Worm (Caenorhabditis elegans) whole organism, midembryonic: ENCODE data around the gene C10E2.2.

Experiments
- T22C8.4 ChIP-seq: fragments of 200-800 bp; sonication (Bioruptor generic); IDR thresholded peaks from 2 replicates; pipeline ENCODE4 v1.3.6; 2022; ENCODE audit warnings: missing genetic modification characterization, missing compliant biosample characterization
- flt-1 ChIP-seq: fragments of 200-800 bp; sonication (Bioruptor generic); IDR thresholded peaks from 2 replicates; pipeline ENCODE4 v1.3.6; 2022; ENCODE audit warnings: missing genetic modification characterization, missing compliant biosample characterization
- klf-2 ChIP-seq: fragments of 200-800 bp; sonication (Bioruptor generic); conservative IDR thresholded peaks from 2 replicates; pipeline ENCODE4 v1.3.6; 2022; ENCODE audit warnings: missing genetic modification reagents, missing genetic modification characterization, missing compliant biosample characterization
- ref-1 ChIP-seq: fragments of 200-800 bp; sonication (Bioruptor generic); conservative IDR thresholded peaks from 2 replicates; pipeline ENCODE4 v1.3.6; 2022; ENCODE audit warnings: missing genetic modification reagents, missing genetic modification characterization, missing compliant biosample characterization
- tab-1 ChIP-seq: fragments of 200-800 bp; sonication (Bioruptor generic); IDR thresholded peaks from 2 replicates; pipeline ENCODE4 v1.3.6; 2022; ENCODE audit warnings: missing genetic modification characterization, missing compliant biosample characterization
- ztf-23 ChIP-seq: fragments of 200-800 bp; sonication (Bioruptor generic); IDR thresholded peaks from 2 replicates; pipeline ENCODE4 v1.3.6; 2022; ENCODE audit warnings: missing genetic modification reagents, missing genetic modification characterization, missing compliant biosample characterization

DNA sequence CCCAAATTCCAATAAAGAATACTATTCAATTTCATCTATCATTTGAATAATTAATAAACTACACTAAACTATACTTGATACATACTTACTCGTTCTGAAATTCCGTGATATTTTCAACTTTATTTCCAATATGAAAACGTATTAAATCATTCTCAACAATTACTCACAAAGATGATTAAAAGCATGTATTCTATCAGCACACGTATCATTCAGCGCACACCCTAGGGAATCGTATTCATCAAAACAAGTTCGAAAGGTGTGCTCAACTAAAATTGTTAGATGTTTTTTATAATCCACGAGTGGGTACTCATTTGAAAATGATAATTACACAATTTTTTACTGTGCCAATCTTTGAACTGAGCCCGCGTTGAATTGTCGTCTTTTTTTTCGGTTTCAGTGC lies 17.5 kb downstream of the C10E2.2 start, which contains the start of gene C10E2.1:
- TF ChIP-seq ztf-23 (no peak), klf-2 (no peak), ref-1 (GFP tag; lab: Robert Waterston, UW) (no peak), flt-1 (GFP tag; lab: Robert Waterston, UW) (no peak), tab-1 (GFP tag; lab: Robert Waterston, UW) (no peak), T22C8.4 (GFP tag; lab: Robert Waterston, UW) (no peak)
